Fruit fly (Drosophila melanogaster): ENCODE measurements around the gene CG33654.

- no peak for TF ChIP-seq CG8301 (tag; optimal IDR thresholded peaks at IDR 0.05)
- TF ChIP-seq Ets98B (GFP tag; IDR thresholded peaks at IDR 0.05): no peak
- peak; percentile 12 for TF ChIP-seq EcR (GFP tag; optimal IDR thresholded peaks at IDR 0.05)
- no peak for TF ChIP-seq CG13204 (GFP tag; optimal IDR thresholded peaks at IDR 0.05)
- TF ChIP-seq CG4496 (GFP tag; IDR thresholded peaks at IDR 0.05): no peak
- TF ChIP-seq CG9948 (tag; optimal IDR thresholded peaks at IDR 0.05): no peak
- no peak for TF ChIP-seq CG15710 (tag; optimal IDR thresholded peaks at IDR 0.05)
- TF ChIP-seq CG14655 (GFP tag; optimal IDR thresholded peaks at IDR 0.05): no peak
- no peak for TF ChIP-seq CG34367 (tag; optimal IDR thresholded peaks at IDR 0.05)
- TF ChIP-seq D1 (tag; optimal IDR thresholded peaks at IDR 0.05): no peak
- TF ChIP-seq gl (tag; optimal IDR thresholded peaks at IDR 0.05): peak; percentile 2
- no peak for TF ChIP-seq CG10348 (GFP tag; IDR thresholded peaks at IDR 0.05)
- no peak for TF ChIP-seq CG12605 (GFP tag; IDR thresholded peaks at IDR 0.05)
Measured at dm6 chr3R:9603022-9603942, 20.3 kb upstream of the CG33654 start.

Data from whole organism, pupa.